Worm (Caenorhabditis elegans) whole organism, mixed stage, embryonic: ENCODE results near the gene npp-3.

Experiments used
- blmp-1 ChIP-seq: fragments of 150-350 bp; optimal IDR thresholded peaks from 2 replicates; lab custom pipeline; 2014; ENCODE audit warnings: missing biosample characterization, missing genetic modification characterization
- elt-3 ChIP-seq: fragments of 150-350 bp; optimal IDR thresholded peaks from 2 replicates; lab custom pipeline; 2014; ENCODE audit warnings: missing biosample characterization, missing genetic modification characterization
- lsy-2 ChIP-seq: fragments of 150-350 bp; optimal IDR thresholded peaks from 2 replicates; lab custom pipeline; 2014; ENCODE audit warnings: missing biosample characterization, missing genetic modification characterization
- nhr-12 ChIP-seq: fragments of 150-350 bp; optimal IDR thresholded peaks from 2 replicates; lab custom pipeline; 2014; ENCODE audit warnings: missing biosample characterization, missing genetic modification characterization
- pha-4 ChIP-seq: fragments of 150-350 bp; optimal IDR thresholded peaks from 2 replicates; lab custom pipeline; 2018; ENCODE audit warnings: missing biosample characterization, missing genetic modification reagents, missing genetic modification characterization
- unc-62 ChIP-seq: fragments of 150-350 bp; optimal IDR thresholded peaks from 2 replicates; lab custom pipeline; 2014; ENCODE audit warnings: missing biosample characterization, missing genetic modification reagents, missing genetic modification characterization

ce11 chrII:11910569-11910968, 36.0 kb upstream of the npp-3 start:
- no peak for TF ChIP-seq lsy-2
- TF ChIP-seq nhr-12 (tag; lab: Kevin White, UChicago): no peak
- TF ChIP-seq pha-4 (tag; lab: Kevin White, UChicago): no peak
- TF ChIP-seq blmp-1 (tag; lab: Kevin White, UChicago): no peak
- no peak for TF ChIP-seq unc-62 (GFP tag; lab: Kevin White, UChicago)
- TF ChIP-seq elt-3: no peak
